Worm (Caenorhabditis elegans) whole organism, late embryonic: ENCODE measurements around the gene sek-3.

Experiments
- C38D4.7 ChIP-seq: fragments of 200-800 bp; sonication (Bioruptor generic); optimal IDR thresholded peaks from 2 replicates; lab custom pipeline; 2018; ENCODE audit warnings: mild to moderate bottlenecking, missing genetic modification characterization, moderate library complexity, missing compliant biosample characterization
- F13H6.1 ChIP-seq: sonication (generic microtip); optimal IDR thresholded peaks from 2 replicates; lab custom pipeline; 2016; ENCODE audit warnings: missing genetic modification characterization, missing compliant biosample characterization
- K09A11.1 ChIP-seq: sonication (generic microtip); optimal IDR thresholded peaks from 2 replicates; lab custom pipeline; 2017; ENCODE audit warnings: antibody characterized with exemption, mild to moderate bottlenecking, missing genetic modification characterization, missing compliant biosample characterization; ENCODE audit not compliant: insufficient read depth
- ama-1 ChIP-seq: fragments of 150-350 bp; optimal IDR thresholded peaks from 2 replicates; lab custom pipeline; 2014
- ceh-14 ChIP-seq: sonication (generic microtip); optimal IDR thresholded peaks from 2 replicates; lab custom pipeline; 2016; ENCODE audit warnings: missing genotype, missing genetic modification characterization, missing compliant biosample characterization
- ceh-18 ChIP-seq: sonication (generic microtip); optimal IDR thresholded peaks from 2 replicates; lab custom pipeline; 2016; ENCODE audit warnings: missing genetic modification characterization, missing compliant biosample characterization
- ceh-2 ChIP-seq: sonication (generic microtip); optimal IDR thresholded peaks from 2 replicates; lab custom pipeline; 2016; ENCODE audit warnings: missing genotype, missing genetic modification characterization, missing compliant biosample characterization
- ceh-22 ChIP-seq: sonication (generic microtip); optimal IDR thresholded peaks from 2 replicates; lab custom pipeline; 2017; ENCODE audit warnings: missing biosample characterization, missing genetic modification characterization
- ceh-45 ChIP-seq: fragments of 200-800 bp; sonication (Bioruptor generic); IDR thresholded peaks from 2 replicates; pipeline ENCODE4 v1.3.6; 2022; ENCODE audit warnings: missing genetic modification reagents, missing genetic modification characterization, missing compliant biosample characterization
- ceh-48 ChIP-seq: sonication (generic microtip); optimal IDR thresholded peaks from 2 replicates; lab custom pipeline; 2016; ENCODE audit warnings: missing genetic modification characterization, inconsistent platforms, missing compliant biosample characterization
- ceh-6 ChIP-seq: fragments of 200-800 bp; sonication (Bioruptor generic); optimal IDR thresholded peaks from 2 replicates; lab custom pipeline; 2018; ENCODE audit warnings: mild to moderate bottlenecking, missing genetic modification characterization, missing compliant biosample characterization
- ceh-9 ChIP-seq: sonication (generic microtip); optimal IDR thresholded peaks from 2 replicates; lab custom pipeline; 2016; ENCODE audit warnings: mild to moderate bottlenecking, missing genetic modification characterization, inconsistent platforms, missing compliant biosample characterization
- dmd-4 ChIP-seq: sonication (generic microtip); optimal IDR thresholded peaks from 2 replicates; lab custom pipeline; 2016; ENCODE audit warnings: borderline replicate concordance, missing genetic modification characterization, missing compliant biosample characterization
- dve-1 ChIP-seq: sonication (generic microtip); optimal IDR thresholded peaks from 2 replicates; lab custom pipeline; 2017; ENCODE audit warnings: antibody characterized with exemption, mild to moderate bottlenecking, missing genetic modification characterization, missing compliant biosample characterization
- elt-4 ChIP-seq: sonication (generic microtip); optimal IDR thresholded peaks from 2 replicates; lab custom pipeline; 2016; ENCODE audit warnings: missing genetic modification characterization, missing compliant biosample characterization
- ets-4 ChIP-seq: sonication (generic microtip); optimal IDR thresholded peaks from 2 replicates; lab custom pipeline; 2016; ENCODE audit warnings: missing genetic modification characterization, missing compliant biosample characterization
- eyg-1 ChIP-seq: sonication (generic microtip); optimal IDR thresholded peaks from 2 replicates; lab custom pipeline; 2016; ENCODE audit warnings: missing genotype, missing genetic modification characterization, missing compliant biosample characterization
- fax-1 ChIP-seq: sonication (generic microtip); optimal IDR thresholded peaks from 2 replicates; lab custom pipeline; 2016; ENCODE audit warnings: missing genotype, missing genetic modification characterization, missing compliant biosample characterization
- fkh-6 ChIP-seq: sonication (generic microtip); optimal IDR thresholded peaks from 2 replicates; lab custom pipeline; 2016; ENCODE audit warnings: missing genetic modification characterization, missing compliant biosample characterization
- gmeb-2 ChIP-seq: sonication (generic microtip); optimal IDR thresholded peaks from 2 replicates; lab custom pipeline; 2016; ENCODE audit warnings: missing genetic modification characterization, inconsistent platforms, missing compliant biosample characterization
- hlh-15 ChIP-seq: sonication (generic microtip); optimal IDR thresholded peaks from 2 replicates; lab custom pipeline; 2016; ENCODE audit warnings: missing genetic modification characterization, missing compliant biosample characterization
- hlh-30 ChIP-seq: sonication (generic microtip); optimal IDR thresholded peaks from 2 replicates; lab custom pipeline; 2017; ENCODE audit warnings: antibody characterized with exemption, missing genetic modification characterization, missing compliant biosample characterization; ENCODE audit not compliant: insufficient read depth
- hlh-6 ChIP-seq: sonication (generic microtip); optimal IDR thresholded peaks from 2 replicates; lab custom pipeline; 2016; ENCODE audit warnings: missing genotype, missing genetic modification characterization, missing compliant biosample characterization
- hlh-8 ChIP-seq: sonication (generic microtip); optimal IDR thresholded peaks from 2 replicates; lab custom pipeline; 2016; ENCODE audit warnings: missing genotype, missing genetic modification characterization, missing compliant biosample characterization
- lin-11 ChIP-seq: fragments of 200-800 bp; sonication (Bioruptor generic); optimal IDR thresholded peaks from 2 replicates; lab custom pipeline; 2018; ENCODE audit warnings: mild to moderate bottlenecking, missing genetic modification characterization, missing compliant biosample characterization
- madf-2 ChIP-seq: sonication (generic microtip); optimal IDR thresholded peaks from 2 replicates; lab custom pipeline; 2017; ENCODE audit warnings: missing genetic modification characterization, missing compliant biosample characterization
- nfya-1 ChIP-seq: sonication (generic microtip); optimal IDR thresholded peaks from 2 replicates; lab custom pipeline; 2017; ENCODE audit warnings: missing genetic modification characterization, mild to moderate bottlenecking, missing compliant biosample characterization, antibody characterized with exemption, moderate library complexity
- nhr-11 ChIP-seq: fragments of 150-350 bp; optimal IDR thresholded peaks from 2 replicates; lab custom pipeline; 2014; ENCODE audit warnings: missing biosample characterization, missing genetic modification characterization
- nhr-232 ChIP-seq: sonication (generic microtip); optimal IDR thresholded peaks from 2 replicates; lab custom pipeline; 2016; ENCODE audit warnings: missing genetic modification characterization, missing compliant biosample characterization
- odd-2 ChIP-seq: sonication (generic microtip); optimal IDR thresholded peaks from 2 replicates; lab custom pipeline; 2017; ENCODE audit warnings: antibody characterized with exemption, mild to moderate bottlenecking, missing genetic modification characterization, missing compliant biosample characterization
- pag-3 ChIP-seq: sonication (generic microtip); optimal IDR thresholded peaks from 2 replicates; lab custom pipeline; 2016; ENCODE audit warnings: missing compliant biosample characterization, missing genetic modification characterization, borderline replicate concordance
- pax-1 ChIP-seq: fragments of 150-350 bp; optimal IDR thresholded peaks from 2 replicates; lab custom pipeline; 2014; ENCODE audit warnings: missing biosample characterization, missing genetic modification characterization
- pqm-1 ChIP-seq: sonication (generic microtip); optimal IDR thresholded peaks from 2 replicates; lab custom pipeline; 2016; ENCODE audit warnings: missing genetic modification characterization, missing compliant biosample characterization
- pros-1 ChIP-seq: fragments of 150-350 bp; optimal IDR thresholded peaks from 2 replicates; lab custom pipeline; 2014; ENCODE audit warnings: missing biosample characterization, missing genetic modification reagents, missing genetic modification characterization
- ref-2 ChIP-seq: sonication (generic microtip); optimal IDR thresholded peaks from 2 replicates; lab custom pipeline; 2016; ENCODE audit warnings: missing genetic modification characterization, missing compliant biosample characterization
- rnt-1 ChIP-seq: sonication (generic microtip); optimal IDR thresholded peaks from 2 replicates; lab custom pipeline; 2016; ENCODE audit warnings: missing genetic modification characterization, missing compliant biosample characterization
- sdc-2 ChIP-seq: sonication (generic microtip); optimal IDR thresholded peaks from 2 replicates; lab custom pipeline; 2016; ENCODE audit warnings: missing genotype, missing genetic modification characterization, missing compliant biosample characterization
- sox-4 ChIP-seq: sonication (generic microtip); optimal IDR thresholded peaks from 2 replicates; lab custom pipeline; 2017; ENCODE audit warnings: mild to moderate bottlenecking, missing genetic modification characterization, inconsistent platforms, missing compliant biosample characterization
- syd-9 ChIP-seq: sonication (generic microtip); optimal IDR thresholded peaks from 2 replicates; lab custom pipeline; 2016; ENCODE audit warnings: mild to moderate bottlenecking, missing genetic modification characterization, moderate library complexity, missing compliant biosample characterization
- tbx-2 ChIP-seq: sonication (generic microtip); optimal IDR thresholded peaks from 2 replicates; lab custom pipeline; 2016; ENCODE audit warnings: missing genetic modification characterization, missing compliant biosample characterization
- tbx-7 ChIP-seq: sonication (generic microtip); optimal IDR thresholded peaks from 2 replicates; lab custom pipeline; 2016; ENCODE audit warnings: missing genotype, missing genetic modification characterization, missing compliant biosample characterization
- ttx-3 ChIP-seq: sonication (generic microtip); optimal IDR thresholded peaks from 2 replicates; lab custom pipeline; 2016; ENCODE audit warnings: missing genetic modification reagents, missing genetic modification characterization, missing compliant biosample characterization
- unc-55 ChIP-seq: sonication (generic microtip); optimal IDR thresholded peaks from 2 replicates; lab custom pipeline; 2017; ENCODE audit warnings: missing biosample characterization, missing genetic modification reagents, missing genetic modification characterization
- unc-86 ChIP-seq: sonication (generic microtip); optimal IDR thresholded peaks from 2 replicates; lab custom pipeline; 2016; ENCODE audit warnings: missing genetic modification characterization, missing compliant biosample characterization
- ztf-16 ChIP-seq: sonication (generic microtip); optimal IDR thresholded peaks from 2 replicates; lab custom pipeline; 2017; ENCODE audit warnings: missing genetic modification characterization, missing compliant biosample characterization

Gene sek-3

DNA sequence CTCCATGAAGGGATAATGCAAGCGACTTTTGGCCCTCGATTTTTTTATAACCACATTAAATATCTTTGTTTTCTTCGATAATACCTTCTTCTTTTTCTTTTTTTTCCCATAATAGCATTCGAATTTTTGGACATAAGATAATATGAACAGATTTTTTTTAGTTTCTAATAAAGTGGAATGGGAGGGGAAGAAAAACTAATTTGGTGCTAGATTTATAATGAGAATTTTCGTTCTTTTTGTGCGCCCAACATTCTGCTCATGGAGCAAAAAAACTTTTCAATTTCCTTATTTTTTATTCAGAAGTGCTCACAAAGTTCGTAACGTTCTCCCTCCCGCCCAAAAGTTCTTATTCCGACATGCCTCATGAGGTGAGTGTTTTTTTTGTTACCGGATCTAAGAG is 1.9 kb upstream of the sek-3 start, which contains the start of gene ZC449.8:
TSS of gene ZC449.8 (plus strand) at position 301 of the 400 bp plus-strand sequence.
- no peak for TF ChIP-seq ama-1 (lab: Kevin White, UChicago)
- TF ChIP-seq ceh-14: no peak
- TF ChIP-seq sox-4 (tag; lab: Kevin White, UChicago): no peak
- TF ChIP-seq eyg-1 (tag; lab: Kevin White, UChicago): no peak
- no peak for TF ChIP-seq tbx-2
- no peak for TF ChIP-seq ceh-48
- no peak for TF ChIP-seq madf-2 (tag; lab: Kevin White, UChicago)
- TF ChIP-seq unc-86 (tag; lab: Kevin White, UChicago): no peak
- TF ChIP-seq ets-4 (tag; lab: Kevin White, UChicago): no peak
- TF ChIP-seq fax-1 (tag; lab: Kevin White, UChicago): no peak
- TF ChIP-seq ref-2 (tag; lab: Kevin White, UChicago): no peak
- TF ChIP-seq F13H6.1 (tag; lab: Kevin White, UChicago): no peak
- no peak for TF ChIP-seq hlh-30
- no peak for TF ChIP-seq hlh-15 (tag; lab: Kevin White, UChicago)
- TF ChIP-seq ceh-18 (tag; lab: Kevin White, UChicago): no peak
- no peak for TF ChIP-seq tbx-7

DNA sequence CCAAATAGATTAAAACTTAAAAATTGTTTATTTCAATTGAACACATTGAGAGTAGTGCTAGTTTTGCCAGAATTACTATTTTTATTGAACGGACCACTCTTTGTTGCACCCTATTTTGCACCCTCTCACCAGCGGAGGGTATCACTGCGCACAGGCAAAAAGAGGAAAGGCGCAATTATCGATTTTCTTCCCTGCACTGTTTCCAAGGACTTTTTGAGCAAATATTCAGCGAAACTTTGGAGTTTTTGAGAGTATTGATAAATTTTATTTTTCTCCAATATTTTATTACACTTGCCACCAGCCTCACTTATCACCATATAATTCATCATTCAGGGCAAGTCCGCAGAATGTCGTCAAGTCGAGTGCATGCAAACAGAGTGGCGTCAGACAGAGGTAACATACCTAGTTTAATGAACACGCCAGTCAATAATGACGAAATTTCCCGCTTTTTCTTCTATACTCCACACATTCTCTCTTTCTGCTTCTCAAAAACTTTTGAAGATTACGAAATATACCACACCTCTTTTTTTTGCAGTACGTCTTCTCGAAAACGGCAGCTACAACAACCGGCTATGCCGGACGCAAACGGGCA is 467 bp downstream of the sek-3 start:
- no peak for TF ChIP-seq ttx-3 (tag; lab: Kevin White, UChicago)
- peak; percentile 72 for TF ChIP-seq ceh-48
- peak; percentile 11 for TF ChIP-seq nfya-1
- no peak for TF ChIP-seq unc-55 (GFP tag; lab: Kevin White, UChicago)
- no peak for TF ChIP-seq ref-2 (tag; lab: Kevin White, UChicago)

DNA sequence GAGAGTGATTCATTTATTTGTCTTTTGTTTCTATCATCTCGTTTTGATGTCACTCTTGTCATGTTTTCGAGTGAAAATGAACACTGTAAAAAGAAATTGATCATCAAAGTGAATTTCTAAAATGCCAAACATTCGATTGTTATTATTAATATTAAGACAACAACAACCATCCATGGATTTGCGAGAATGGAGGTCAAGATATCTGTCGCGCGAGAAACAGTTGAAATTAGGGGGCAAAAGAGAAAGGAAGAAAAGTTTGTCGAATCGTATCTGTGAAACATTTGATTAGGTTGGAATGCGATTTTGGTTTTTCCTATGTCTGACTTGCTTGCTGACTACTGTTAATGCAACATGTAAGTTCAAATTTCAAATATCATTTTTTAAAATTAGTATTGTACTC is 3.3 kb downstream of the sek-3 start, which contains the start of gene ZC449.2:
TSS of gene ZC449.2 (plus strand) at position 290 of the 400 bp plus-strand sequence.
- TF ChIP-seq ztf-16 (tag; lab: Kevin White, UChicago): no peak
- TF ChIP-seq eyg-1 (tag; lab: Kevin White, UChicago): no peak
- TF ChIP-seq ceh-2 (tag; lab: Kevin White, UChicago): no peak

DNA sequence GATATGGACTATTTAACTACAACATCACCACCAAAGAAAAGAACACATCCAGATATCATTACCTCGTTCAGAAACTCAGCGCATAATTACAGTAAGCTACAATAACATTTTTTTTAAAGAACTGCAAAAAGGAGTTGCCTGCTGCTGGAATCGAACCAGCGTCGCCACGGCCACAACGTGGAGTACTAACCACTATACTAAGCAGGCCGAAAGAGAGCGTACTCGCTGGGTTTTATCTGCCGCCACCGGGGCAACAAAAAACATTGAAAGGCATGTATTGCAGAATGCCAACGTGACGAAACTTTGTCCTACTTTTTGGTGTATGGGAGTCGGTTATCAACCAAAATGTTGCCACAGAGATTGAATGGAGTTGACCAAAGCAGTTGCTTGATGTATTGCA is 5.0 kb downstream of the sek-3 start:
- no peak for TF ChIP-seq ama-1 (lab: Kevin White, UChicago)
- TF ChIP-seq ceh-14: no peak
- peak; percentile 60 for TF ChIP-seq ceh-6 (GFP tag; lab: Kevin White, UChicago)
- TF ChIP-seq sdc-2 (tag; lab: Kevin White, UChicago): peak; percentile 55
- TF ChIP-seq pqm-1 (tag; lab: Kevin White, UChicago): no peak
- TF ChIP-seq hlh-6 (tag; lab: Kevin White, UChicago): peak; percentile 41
- TF ChIP-seq unc-55 (GFP tag; lab: Kevin White, UChicago): no peak
- peak; percentile 16 for TF ChIP-seq ttx-3 (tag; lab: Kevin White, UChicago)
- TF ChIP-seq dmd-4 (tag; lab: Kevin White, UChicago): no peak
- no peak for TF ChIP-seq eyg-1 (tag; lab: Kevin White, UChicago)
- TF ChIP-seq dve-1 (tag; lab: Kevin White, UChicago): peak; percentile 27
- TF ChIP-seq hlh-8 (tag; lab: Kevin White, UChicago): no peak
- peak; percentile 61 for TF ChIP-seq nhr-232 (tag; lab: Kevin White, UChicago)
- TF ChIP-seq pax-1 (tag; lab: Kevin White, UChicago): no peak
- no peak for TF ChIP-seq hlh-30
- TF ChIP-seq gmeb-2 (tag; lab: Kevin White, UChicago): peak; percentile 27
- no peak for TF ChIP-seq K09A11.1 (tag; lab: Kevin White, UChicago)
- TF ChIP-seq tbx-7: no peak
- TF ChIP-seq tbx-2: peak; percentile 45
- TF ChIP-seq F13H6.1 (tag; lab: Kevin White, UChicago): no peak
- no peak for TF ChIP-seq pros-1
- peak; percentile 40 for TF ChIP-seq hlh-15 (tag; lab: Kevin White, UChicago)
- 0 out of 2 replicates have a peak, but pooled peaks have one; percentile 13 for TF ChIP-seq ceh-45
- TF ChIP-seq elt-4: no peak
- no peak for TF ChIP-seq ceh-9 (tag; lab: Kevin White, UChicago)
- TF ChIP-seq C38D4.7 (GFP tag; lab: Kevin White, UChicago): peak; percentile 53
- TF ChIP-seq syd-9: no peak
- TF ChIP-seq rnt-1 (tag; lab: Kevin White, UChicago): no peak
- no peak for TF ChIP-seq pag-3 (tag; lab: Kevin White, UChicago)
- TF ChIP-seq odd-2 (tag; lab: Kevin White, UChicago): no peak
- no peak for TF ChIP-seq ceh-22 (tag; lab: Kevin White, UChicago)
- peak; percentile 6 for TF ChIP-seq fax-1 (tag; lab: Kevin White, UChicago)
- no peak for TF ChIP-seq nhr-11
- no peak for TF ChIP-seq unc-86 (tag; lab: Kevin White, UChicago)
- peak; percentile 4 for TF ChIP-seq fkh-6 (tag; lab: Kevin White, UChicago)
- TF ChIP-seq lin-11 (tag; lab: Kevin White, UChicago): peak; percentile 24
